Fruit fly (Drosophila melanogaster) ovary, adult (tissue): ENCODE data around the gene TfIIFalpha.

ENCODE experiments used
- CG17801 ChIP-seq: fragments of 200-800 bp; optimal IDR thresholded peaks from 2 replicates; lab custom pipeline; 2019; ENCODE audit warnings: missing biosample characterization, mild to moderate bottlenecking, missing genetic modification characterization, moderate library complexity; ENCODE audit not compliant: partially characterized antibody

Gene TfIIFalpha

DNA sequence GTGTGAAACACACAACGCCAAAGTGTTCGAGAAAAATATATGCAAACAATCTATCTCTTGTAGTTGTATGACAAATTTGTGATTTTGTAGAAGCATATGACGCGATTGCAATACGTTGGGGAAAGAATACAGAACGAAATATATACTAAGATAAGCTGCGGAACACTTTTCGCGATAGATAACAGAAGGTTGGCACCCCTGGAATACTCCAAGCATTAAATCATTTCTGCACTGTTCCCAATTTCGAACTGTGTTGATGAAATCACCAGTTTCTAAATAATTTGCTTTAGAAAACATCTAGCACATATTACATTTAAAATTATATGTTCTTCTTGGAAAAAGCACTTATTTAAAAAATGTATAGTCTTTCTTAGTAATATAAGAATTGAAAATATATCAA is 25.9 kb upstream of the TfIIFalpha start:
- TF ChIP-seq CG17801: no peak

dm6 chr3R:6368100-6368499 is 12.2 kb upstream of the TfIIFalpha start, which contains the start of gene CG42724:
Gene CG42724, minus strand, starts transcription at chr3R:6368288.
- TF ChIP-seq CG17801: no peak

dm6 chr3R:6368550-6369238 is 11.6 kb upstream of the TfIIFalpha start, which contains the start of gene CG10286:
Gene CG10286, plus strand, starts transcription at chr3R:6368965.
- TF ChIP-seq CG17801: no peak

DNA sequence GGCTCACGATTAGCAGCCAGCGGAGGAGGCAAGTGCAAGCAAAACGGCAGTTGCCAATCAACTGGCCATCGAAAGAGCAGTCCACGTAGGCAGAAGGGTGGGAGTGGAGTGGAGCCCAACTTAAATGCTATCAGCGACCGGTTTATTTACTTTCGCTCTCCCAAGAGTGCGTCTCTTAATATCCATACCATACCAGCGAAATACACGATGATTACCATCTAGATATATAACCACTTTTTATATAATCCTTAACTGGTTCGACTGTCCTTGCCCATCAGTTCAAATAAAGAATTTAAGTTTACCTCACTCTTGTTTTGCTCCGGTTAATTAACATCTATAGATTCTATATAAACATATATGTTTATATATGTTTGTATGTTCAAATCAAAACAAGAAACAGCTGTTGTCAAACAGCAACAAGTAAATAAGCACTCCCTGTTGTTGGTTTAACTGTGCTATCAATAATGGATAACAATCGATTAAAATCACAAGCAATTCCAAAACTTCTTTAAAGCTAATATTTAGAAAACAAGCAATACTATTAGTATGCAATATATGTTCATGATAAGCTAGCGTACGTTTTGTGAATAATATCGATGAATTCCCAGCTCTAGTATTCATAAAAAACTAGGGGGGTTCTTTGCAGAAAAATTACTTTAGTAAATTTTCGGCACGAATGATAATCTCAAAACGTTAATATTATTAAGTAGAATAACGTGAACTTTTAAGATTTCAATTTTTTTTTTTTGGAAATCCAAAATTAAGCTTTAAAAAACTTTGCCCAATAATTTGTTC is 6.6 kb upstream of the TfIIFalpha start:
- TF ChIP-seq CG17801: no peak

dm6 chr3R:6374307-6374574 is 6.0 kb upstream of the TfIIFalpha start, which contains the start of gene CG42564:
Gene CG42564, plus strand, starts transcription at chr3R:6374475.
- TF ChIP-seq CG17801: no peak

- TF ChIP-seq CG17801: no peak
Observed at dm6 chr3R:6375944-6376343, 4.3 kb upstream of the TfIIFalpha start, which contains the start of gene CRAT. Gene CRAT, minus strand, starts transcription at chr3R:6376044.

- TF ChIP-seq CG17801: no peak
Observed at dm6 chr3R:6377497-6377896, 2.8 kb upstream of the TfIIFalpha start, which contains the start of gene CG42537. Gene CG42537, plus strand, starts transcription at chr3R:6377797.

dm6 chr3R:6381784-6382183 is 1.5 kb downstream of the TfIIFalpha start:
- no peak for TF ChIP-seq CG17801

DNA sequence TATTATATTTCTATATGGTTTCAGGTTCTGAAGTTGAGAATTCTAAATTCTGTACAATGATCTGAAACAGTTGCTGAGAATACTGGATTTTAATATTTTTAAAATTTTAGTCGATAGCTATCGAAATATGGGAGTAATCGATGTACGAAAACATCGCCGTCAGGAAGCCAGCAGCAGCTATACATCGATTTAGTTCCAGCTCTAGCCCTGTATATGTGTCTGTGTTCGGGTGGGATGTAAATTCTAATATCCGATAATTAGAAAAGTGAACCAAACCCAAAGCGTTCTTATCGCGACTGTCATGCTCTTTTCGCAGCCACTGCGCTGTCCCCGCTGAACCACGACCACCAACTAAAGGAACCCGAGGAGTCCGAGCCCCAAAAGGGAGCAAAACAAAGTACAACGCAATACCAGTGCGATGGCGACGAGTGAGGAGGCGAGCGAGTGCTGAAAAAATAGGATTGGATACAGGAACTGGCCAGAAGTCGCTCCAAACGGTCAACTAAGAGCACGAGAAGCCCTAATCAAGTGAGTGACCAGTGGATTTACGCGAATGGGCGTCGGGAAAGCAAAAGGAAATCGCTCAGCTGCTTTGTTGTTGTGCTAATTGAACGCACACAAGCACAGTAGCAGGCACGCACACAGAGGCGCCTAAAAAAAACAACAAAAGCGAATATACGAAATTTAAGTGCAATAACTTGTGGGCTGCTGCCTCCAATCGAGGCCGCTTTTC is 2.6 kb downstream of the TfIIFalpha start, which contains the start of gene gzl:
Gene gzl (plus strand): TSS at position 182 of the 733 bp plus-strand sequence.
- TF ChIP-seq CG17801: peak; percentile 25

dm6 chr3R:6383466-6383769 is 3.2 kb downstream of the TfIIFalpha start:
- TF ChIP-seq CG17801: no peak

DNA sequence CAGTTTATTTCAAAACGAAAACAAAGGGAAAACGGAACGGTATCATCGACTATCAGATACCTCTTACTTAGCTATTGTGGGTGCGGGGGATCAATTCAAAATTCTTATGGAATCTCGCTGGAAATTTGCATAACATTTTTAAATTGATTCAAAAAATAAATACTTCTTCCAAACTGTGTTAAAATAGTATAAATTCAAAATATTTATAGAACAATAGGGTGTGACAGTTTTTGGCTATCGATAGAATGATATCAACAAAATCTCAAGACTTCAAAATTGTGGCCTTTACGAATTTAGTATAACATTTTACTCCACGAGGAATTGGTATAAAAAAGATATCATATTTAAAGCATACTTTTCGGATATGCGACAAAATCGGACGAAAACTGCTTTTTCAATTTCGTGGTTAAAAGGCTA is 8.2 kb downstream of the TfIIFalpha start:
- no peak for TF ChIP-seq CG17801

dm6 chr3R:6393515-6394246 is 13.4 kb downstream of the TfIIFalpha start:
- no peak for TF ChIP-seq CG17801

- TF ChIP-seq CG17801: no peak
Observed at dm6 chr3R:6394247-6394522, 13.9 kb downstream of the TfIIFalpha start.

DNA sequence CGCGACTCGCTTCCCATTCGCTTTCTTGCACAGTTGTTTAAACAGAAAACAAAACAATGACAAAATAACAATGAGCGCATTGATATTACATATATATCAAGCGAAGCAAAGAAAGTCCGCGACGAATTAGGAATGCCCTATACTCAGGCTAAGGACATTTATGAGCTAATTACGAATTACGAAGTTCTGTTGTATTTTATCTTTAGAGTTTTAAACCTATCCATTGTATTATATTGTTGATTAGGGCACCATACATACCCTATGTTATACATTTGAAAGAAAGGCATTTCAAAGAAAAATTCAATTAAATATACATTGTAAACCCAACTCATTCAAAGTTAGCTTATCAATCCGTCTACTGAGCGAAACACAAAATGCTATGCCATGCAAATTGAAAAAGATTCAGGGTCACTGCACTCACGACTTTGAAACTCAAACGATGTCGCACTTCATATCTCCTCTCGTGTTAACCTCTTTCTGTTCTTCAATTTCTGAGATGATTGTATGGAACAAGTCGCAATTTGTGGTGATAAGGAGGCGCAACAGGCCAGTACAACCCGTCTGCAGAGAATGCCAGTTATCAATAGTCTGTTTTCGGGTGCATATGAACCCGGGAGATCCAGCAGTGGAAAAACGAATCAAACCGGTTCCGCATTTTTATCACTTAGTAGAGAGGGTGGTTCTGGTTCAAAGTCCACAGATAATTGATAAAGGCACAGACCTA is 15.5 kb downstream of the TfIIFalpha start:
- peak; percentile 7 for TF ChIP-seq CG17801

DNA sequence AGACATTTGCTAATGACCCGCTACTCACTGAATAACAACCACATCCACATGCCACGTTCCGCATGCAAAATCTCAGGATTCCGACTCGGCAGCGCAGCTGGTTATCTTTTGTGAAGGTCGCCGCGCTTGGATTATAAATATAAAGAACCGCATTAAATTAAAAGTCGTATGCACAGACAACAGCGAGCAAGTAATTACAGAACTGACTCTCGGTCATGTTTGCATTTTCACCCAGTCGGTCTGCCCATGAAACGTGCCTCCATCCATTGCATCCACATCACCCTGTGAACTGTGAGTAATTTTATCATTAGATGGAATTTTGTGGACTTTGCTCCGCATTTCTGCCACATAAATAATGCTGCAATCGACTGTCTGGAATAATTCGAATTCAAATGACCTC is 16.3 kb downstream of the TfIIFalpha start:
- TF ChIP-seq CG17801: no peak

DNA sequence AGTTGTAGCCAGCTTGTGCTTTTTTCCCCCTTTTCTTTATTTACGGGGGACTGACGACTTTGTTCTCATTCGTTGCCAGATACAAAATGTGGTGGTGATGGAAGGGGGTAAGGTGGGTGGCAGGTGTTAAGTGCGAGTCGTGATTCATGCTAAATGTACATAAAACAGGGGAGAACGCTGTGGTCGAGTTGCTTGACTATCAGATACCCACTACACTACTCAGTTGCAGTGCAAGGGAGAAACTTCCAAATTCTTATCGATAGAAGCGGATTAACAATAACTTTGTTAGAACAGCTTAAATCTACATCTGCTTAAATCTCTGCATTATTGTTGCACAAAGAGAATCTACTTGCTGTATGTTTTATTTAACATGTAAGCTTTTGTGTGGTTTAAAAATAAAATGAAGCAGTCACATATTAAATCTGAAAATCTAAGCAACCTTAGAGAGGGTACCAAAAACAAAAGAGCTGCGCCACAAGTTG is 17.4 kb downstream of the TfIIFalpha start:
- TF ChIP-seq CG17801: peak; percentile 63
